Fruit fly (Drosophila melanogaster) whole organism, embryonic: ENCODE results near the gene SP555.
A peak's percentile ranks its signal among the peaks of the same experiment; 100 is the strongest.

Source experiments
- Asciz ChIP-seq: fragments of 200-800 bp; sonication (Bioruptor generic); optimal IDR thresholded peaks from 2 replicates; lab custom pipeline; 2017; ENCODE audit warnings: missing biosample characterization, mild to moderate bottlenecking, missing genetic modification characterization, missing genetic modification reagents
- Bgb ChIP-seq: fragments of 200-800 bp; sonication (Bioruptor generic); IDR thresholded peaks from 2 replicates; pipeline ENCODE4 v1.3.6; 2022; ENCODE audit warnings: missing biosample characterization, missing genetic modification characterization; ENCODE audit not compliant: partially characterized antibody
- Bteb2 ChIP-seq: fragments of 200-800 bp; sonication (Bioruptor generic); optimal IDR thresholded peaks from 2 replicates; lab custom pipeline; 2016; ENCODE audit warnings: missing biosample characterization, missing genetic modification characterization
- CG10565 ChIP-seq: fragments of 200-800 bp; sonication (Bioruptor generic); optimal IDR thresholded peaks from 3 replicates; lab custom pipeline; 2016; ENCODE audit warnings: missing biosample characterization, mild to moderate bottlenecking, missing genetic modification characterization
- CG14050 ChIP-seq: fragments of 200-800 bp; sonication (Bioruptor generic); IDR thresholded peaks from 3 replicates; pipeline ENCODE4 v1.3.6; 2022; ENCODE audit warnings: missing biosample characterization, missing genetic modification characterization
- CG1603 ChIP-seq: fragments of 200-800 bp; sonication (Bioruptor generic); optimal IDR thresholded peaks from 2 replicates; lab custom pipeline; 2019; ENCODE audit warnings: missing biosample characterization, mild to moderate bottlenecking, missing genetic modification characterization, moderate library complexity
- CG1647 ChIP-seq: fragments of 200-800 bp; sonication (Bioruptor generic); optimal IDR thresholded peaks from 3 replicates; lab custom pipeline; 2016; ENCODE audit warnings: missing biosample characterization, missing genetic modification characterization
- CG18764 ChIP-seq: fragments of 200-800 bp; sonication (Bioruptor generic); optimal IDR thresholded peaks from 3 replicates; lab custom pipeline; 2016; ENCODE audit warnings: missing biosample characterization, missing genetic modification characterization
- CG2120 ChIP-seq: fragments of 200-800 bp; sonication (Bioruptor generic); optimal IDR thresholded peaks from 3 replicates; lab custom pipeline; 2016; ENCODE audit warnings: missing biosample characterization, missing genetic modification characterization
- CG2678 ChIP-seq: fragments of 200-800 bp; sonication (Bioruptor generic); optimal IDR thresholded peaks from 3 replicates; lab custom pipeline; 2019; ENCODE audit warnings: missing biosample characterization, mild to moderate bottlenecking, missing genetic modification characterization, moderate library complexity
- CG2875 ChIP-seq: fragments of 200-800 bp; sonication (Bioruptor generic); optimal IDR thresholded peaks from 2 replicates; lab custom pipeline; 2017; ENCODE audit warnings: missing biosample characterization, mild to moderate bottlenecking, missing genetic modification characterization, missing genetic modification reagents
- CG3065 ChIP-seq: fragments of 200-800 bp; sonication (Bioruptor generic); optimal IDR thresholded peaks from 2 replicates; lab custom pipeline; 2016; ENCODE audit warnings: missing biosample characterization, missing genetic modification characterization
- CG3163 ChIP-seq: fragments of 200-800 bp; sonication (Bioruptor generic); optimal IDR thresholded peaks from 3 replicates; lab custom pipeline; 2016; ENCODE audit warnings: missing biosample characterization, missing genetic modification characterization
- CG4854 ChIP-seq: fragments of 200-800 bp; sonication (Bioruptor generic); optimal IDR thresholded peaks from 2 replicates; lab custom pipeline; 2016; ENCODE audit warnings: missing biosample characterization, missing genetic modification characterization, inconsistent platforms
- CG5245 ChIP-seq: fragments of 200-800 bp; sonication (Bioruptor generic); optimal IDR thresholded peaks from 3 replicates; lab custom pipeline; 2016; ENCODE audit warnings: missing biosample characterization, missing genetic modification characterization
- CG6654 ChIP-seq: fragments of 200-800 bp; sonication (Bioruptor generic); optimal IDR thresholded peaks from 2 replicates; lab custom pipeline; 2017; ENCODE audit warnings: missing biosample characterization, mild to moderate bottlenecking, missing genetic modification characterization
- CG8388 ChIP-seq: fragments of 200-800 bp; sonication (Bioruptor generic); optimal IDR thresholded peaks from 2 replicates; lab custom pipeline; 2019; ENCODE audit warnings: missing biosample characterization, mild to moderate bottlenecking, missing genetic modification characterization, moderate library complexity
- CG9797 ChIP-seq: fragments of 200-800 bp; sonication (Bioruptor generic); optimal IDR thresholded peaks from 3 replicates; lab custom pipeline; 2018; ENCODE audit warnings: missing biosample characterization, mild to moderate bottlenecking, missing genetic modification characterization
- CoRest ChIP-seq: fragments of 200-800 bp; sonication (Bioruptor generic); optimal IDR thresholded peaks from 3 replicates; lab custom pipeline; 2018; ENCODE audit warnings: missing biosample characterization, mild to moderate bottlenecking, missing genetic modification characterization, moderate library complexity
- D19B ChIP-seq: fragments of 200-800 bp; sonication (Bioruptor generic); optimal IDR thresholded peaks from 2 replicates; lab custom pipeline; 2017; ENCODE audit warnings: missing biosample characterization, mild to moderate bottlenecking, missing genetic modification characterization
- Dfd ChIP-seq, 2 experiments: fragments of >200 bp; optimal IDR thresholded peaks; 2 replicates each; lab custom pipeline; 2017; ENCODE audit warnings: missing biosample characterization in 2 of 2, missing genetic modification characterization in 2 of 2
- Dll ChIP-seq: fragments of 200-800 bp; sonication (Bioruptor generic); IDR thresholded peaks from 4 replicates; pipeline ENCODE4 v1.3.6; 2022; ENCODE audit warnings: missing biosample characterization, missing genetic modification characterization; ENCODE audit not compliant: partially characterized antibody
- Doc3 ChIP-seq: fragments of 200-800 bp; sonication (Bioruptor generic); IDR thresholded peaks from 3 replicates; pipeline ENCODE4 v1.3.6; 2022; ENCODE audit warnings: missing biosample characterization, missing genetic modification characterization; ENCODE audit not compliant: partially characterized antibody
- Dp ChIP-seq: fragments of 200-800 bp; sonication (Bioruptor generic); optimal IDR thresholded peaks from 2 replicates; lab custom pipeline; 2018; ENCODE audit warnings: missing biosample characterization, mild to moderate bottlenecking, missing genetic modification characterization, moderate library complexity
- Dref ChIP-seq: fragments of 200-800 bp; sonication (Bioruptor generic); IDR thresholded peaks from 2 replicates; pipeline ENCODE4 v1.3.6; 2022; ENCODE audit warnings: missing biosample characterization, missing genetic modification characterization
- Lpt ChIP-seq: fragments of >200 bp; optimal IDR thresholded peaks from 2 replicates; lab custom pipeline; 2018; ENCODE audit warnings: missing biosample characterization, missing genetic modification characterization
- NC2α ChIP-seq: fragments of 200-800 bp; sonication (Bioruptor generic); optimal IDR thresholded peaks from 2 replicates; lab custom pipeline; 2016; ENCODE audit warnings: missing biosample characterization, missing genetic modification characterization
- Poxn ChIP-seq: fragments of 200-800 bp; sonication (Bioruptor generic); IDR thresholded peaks from 2 replicates; pipeline ENCODE4 v1.3.6; 2022; ENCODE audit warnings: missing biosample characterization, missing genetic modification characterization
- Rfx ChIP-seq: fragments of 200-800 bp; sonication (Bioruptor generic); IDR thresholded peaks from 2 replicates; pipeline ENCODE4 v1.3.6; 2022; ENCODE audit warnings: missing biosample characterization, missing genetic modification characterization
- Rx ChIP-seq: fragments of 200-800 bp; sonication (Bioruptor generic); IDR thresholded peaks from 2 replicates; pipeline ENCODE4 v1.3.6; 2022; ENCODE audit warnings: missing biosample characterization, missing genetic modification characterization
- Vsx1 ChIP-seq: fragments of 200-800 bp; sonication (Bioruptor generic); optimal IDR thresholded peaks from 2 replicates; lab custom pipeline; 2017; ENCODE audit warnings: missing biosample characterization, mild to moderate bottlenecking, missing genetic modification characterization, missing genetic modification reagents
- abd-A ChIP-seq: fragments of 200-800 bp; sonication (Bioruptor generic); optimal IDR thresholded peaks from 3 replicates; lab custom pipeline; 2019; ENCODE audit warnings: missing biosample characterization, mild to moderate bottlenecking, missing genetic modification characterization, moderate library complexity
- danr ChIP-seq: fragments of 200-800 bp; sonication (Bioruptor generic); IDR thresholded peaks from 2 replicates; pipeline ENCODE4 v1.3.6; 2022; ENCODE audit warnings: missing biosample characterization, missing genetic modification characterization
- dpn ChIP-seq, 2 experiments: fragments of 200-800 bp; sonication (Bioruptor generic); optimal IDR thresholded peaks; 3 replicates each; lab custom pipeline; 2016; ENCODE audit warnings: missing biosample characterization in 2 of 2, missing genetic modification characterization in 2 of 2
- dysf ChIP-seq: fragments of 200-800 bp; sonication (Bioruptor generic); IDR thresholded peaks from 3 replicates; pipeline ENCODE4 v1.3.6; 2022; ENCODE audit warnings: missing biosample characterization, missing genetic modification characterization
- fd3F ChIP-seq: fragments of 200-800 bp; sonication (Bioruptor generic); optimal IDR thresholded peaks from 2 replicates; lab custom pipeline; 2018; ENCODE audit warnings: missing biosample characterization, mild to moderate bottlenecking, missing genetic modification characterization, moderate library complexity
- gfzf ChIP-seq: fragments of 200-800 bp; sonication (Bioruptor generic); optimal IDR thresholded peaks from 2 replicates; lab custom pipeline; 2016; ENCODE audit warnings: missing biosample characterization, mild to moderate bottlenecking, missing genetic modification characterization, moderate library complexity
- hth ChIP-seq: fragments of >200 bp; optimal IDR thresholded peaks from 2 replicates; lab custom pipeline; 2017; ENCODE audit warnings: inconsistent platforms
- insv ChIP-seq, 2 experiments: fragments of 200-800 bp; sonication (Bioruptor generic); optimal IDR thresholded peaks; 3 replicates each; lab custom pipeline; 2016 to 2018; ENCODE audit warnings: missing biosample characterization in 2 of 2, missing genetic modification characterization in 2 of 2
- lola ChIP-seq, 3 experiments: fragments of >200 bp in 2 of 3; fragments of 200-800 bp in 1 of 3; sonication (Bioruptor generic) in 1 of 3; optimal IDR thresholded peaks; 2 replicates each; lab custom pipeline; 2017 to 2019; ENCODE audit warnings: missing biosample characterization in 3 of 3, missing genetic modification characterization in 3 of 3, mild to moderate bottlenecking in 1 of 3, moderate library complexity in 1 of 3
- lov ChIP-seq, 2 experiments: fragments of 200-800 bp in 1 of 2; fragments of >200 bp in 1 of 2; sonication (Bioruptor generic) in 1 of 2; IDR thresholded peaks in 1 of 2; optimal IDR thresholded peaks in 1 of 2; 2 replicates in 1 of 2; 3 replicates in 1 of 2; pipeline versions ENCODE4 v1.3.6 to Lab custom; 2017 to 2022; ENCODE audit warnings: missing biosample characterization in 1 of 2, missing genetic modification characterization in 1 of 2
- mld ChIP-seq: fragments of 200-800 bp; sonication (Bioruptor generic); IDR thresholded peaks from 3 replicates; pipeline ENCODE4 v1.3.6; 2022; ENCODE audit warnings: missing biosample characterization, missing genetic modification characterization; ENCODE audit not compliant: partially characterized antibody
- org-1 ChIP-seq: fragments of 200-800 bp; sonication (Bioruptor generic); optimal IDR thresholded peaks from 2 replicates; lab custom pipeline; 2017; ENCODE audit warnings: missing biosample characterization, missing genetic modification characterization
- ranshi ChIP-seq: fragments of 200-800 bp; sonication (Bioruptor generic); IDR thresholded peaks from 2 replicates; pipeline ENCODE4 v1.3.6; 2022; ENCODE audit warnings: missing biosample characterization, missing genetic modification characterization
- sqz ChIP-seq: fragments of 200-800 bp; sonication (Bioruptor generic); optimal IDR thresholded peaks from 3 replicates; lab custom pipeline; 2018; ENCODE audit warnings: missing biosample characterization, mild to moderate bottlenecking, missing genetic modification characterization
- ssp ChIP-seq: fragments of 200-800 bp; sonication (Bioruptor generic); IDR thresholded peaks from 2 replicates; pipeline ENCODE4 v1.3.6; 2022; ENCODE audit warnings: missing biosample characterization, missing genetic modification characterization
- tin ChIP-seq: fragments of 200-800 bp; sonication (Bioruptor generic); optimal IDR thresholded peaks from 3 replicates; lab custom pipeline; 2016; ENCODE audit warnings: missing biosample characterization, missing genetic modification characterization
- tll ChIP-seq, 2 experiments: fragments of 200-800 bp in 1 of 2; fragments of >200 bp in 1 of 2; sonication (Bioruptor generic) in 1 of 2; optimal IDR thresholded peaks; 2 replicates each; lab custom pipeline; 2017 to 2019; ENCODE audit warnings: missing biosample characterization in 2 of 2, missing genetic modification characterization in 2 of 2, mild to moderate bottlenecking in 1 of 2, moderate library complexity in 1 of 2
- z ChIP-seq: fragments of 200-800 bp; sonication (Bioruptor generic); IDR thresholded peaks from 3 replicates; pipeline ENCODE4 v1.3.6; 2022; ENCODE audit warnings: missing biosample characterization, missing genetic modification characterization

SP555 gene

dm6 chr2L:5060952-5061478 lies 23.5 kb downstream of the SP555 start (continued):
- TF ChIP-seq CG2120 (GFP tag; lab: Kevin White, UChicago) (peak; percentile 88), CG18764 (GFP tag; lab: Kevin White, UChicago) (peak; percentile 11), CG8388 (peak; percentile 52), Dfd (GFP tag; optimal IDR thresholded peaks at IDR 0.05; lab: Kevin White, UChicago) (no peak), Doc3 (GFP tag; lab: Robert Waterston, UW) (no peak), sqz (GFP tag; lab: Kevin White, UChicago) (peak; percentile 21), danr (GFP tag; lab: Robert Waterston, UW) (peak; percentile 49; the same call in 1 of the 2 replicates), mld (GFP tag; lab: Robert Waterston, UW) (no peak), dpn (GFP tag; optimal IDR thresholded peaks at IDR 0.05; lab: Kevin White, UChicago) (peak; percentile 55 to 75), Dp (GFP tag; lab: Kevin White, UChicago) (no peak), tll (GFP tag; optimal IDR thresholded peaks at IDR 0.05; lab: Kevin White, UChicago) (no peak), CG9797 (GFP tag; lab: Kevin White, UChicago) (no peak), Bgb (GFP tag; lab: Robert Waterston, UW) (no peak), D19B (GFP tag; lab: Kevin White, UChicago) (peak; percentile 22), CG1603 (tag; lab: Kevin White, UChicago) (peak; percentile 54), z (GFP tag; lab: Robert Waterston, UW) (peak; percentile 60; the same call in 2 of the 3 replicates), Asciz (peak; percentile 72), Vsx1 (GFP tag; lab: Kevin White, UChicago) (peak; percentile 31), fd3F (GFP tag; lab: Kevin White, UChicago) (peak; percentile 9), CG2678 (tag; lab: Kevin White, UChicago) (peak; percentile 80), CG6654 (GFP tag; lab: Kevin White, UChicago) (no peak), lola (GFP tag; optimal IDR thresholded peaks at IDR 0.05; lab: Kevin White, UChicago) (peak in 1 of 3 experiments; percentile 52), NC2α (GFP tag; lab: Kevin White, UChicago) (no peak), Rfx (GFP tag; lab: Robert Waterston, UW) (peak; percentile 82), abd-A (tag; lab: Kevin White, UChicago) (no peak), CG14050 (GFP tag; lab: Robert Waterston, UW) (0 out of 3 replicates have a peak, but pooled peaks have one; percentile 27), Dll (GFP tag; lab: Robert Waterston, UW) (no peak), CG4854 (GFP tag; lab: Kevin White, UChicago) (no peak), ranshi (GFP tag; lab: Robert Waterston, UW) (peak; percentile 70), insv (GFP tag; optimal IDR thresholded peaks at IDR 0.05; lab: Kevin White, UChicago) (peak in 1 of 2 experiments; percentile 25), Dref (GFP tag; lab: Robert Waterston, UW) (no peak), CoRest (tag; lab: Kevin White, UChicago) (peak; percentile 28), CG5245 (GFP tag; lab: Kevin White, UChicago) (peak; percentile 44), dysf (GFP tag; lab: Robert Waterston, UW) (peak; percentile 79), lov (optimal IDR thresholded peaks at IDR 0.05; lab: Kevin White, UChicago) (no peak), lov (GFP tag; IDR thresholded peaks at IDR 0.05; lab: Robert Waterston, UW) (0 out of 3 replicates have a peak, but pooled peaks have one; percentile 20), org-1 (peak; percentile 74), Bteb2 (GFP tag; lab: Kevin White, UChicago) (peak; percentile 42), tin (peak; percentile 49), ssp (GFP tag; lab: Robert Waterston, UW) (peak; percentile 36; the same call in 1 of the 2 replicates), Poxn (GFP tag; lab: Robert Waterston, UW) (no peak), CG2875 (peak; percentile 40), CG3163 (GFP tag; lab: Kevin White, UChicago) (peak; percentile 0), CG10565 (GFP tag; lab: Kevin White, UChicago) (no peak), Rx (GFP tag; lab: Robert Waterston, UW) (peak; percentile 58), CG1647 (GFP tag; lab: Kevin White, UChicago) (peak; percentile 55), hth (lab: Kevin White, UChicago) (no peak), gfzf (no peak), CG3065 (GFP tag; lab: Kevin White, UChicago) (no peak), Lpt (GFP tag; lab: Kevin White, UChicago) (no peak)
